Worm (Caenorhabditis elegans) whole organism, L4/young adult: Measurements from ENCODE around the gene trpp-11.

Source experiments
- W03F9.2 ChIP-seq: fragments of 150-350 bp; optimal IDR thresholded peaks from 2 replicates; lab custom pipeline; 2014; ENCODE audit warnings: missing biosample characterization, missing genetic modification characterization
- dao-5 ChIP-seq: sonication (generic microtip); optimal IDR thresholded peaks from 2 replicates; lab custom pipeline; 2016; ENCODE audit warnings: missing genotype, missing genetic modification characterization, moderate library complexity, missing compliant biosample characterization
- him-1 ChIP-seq: sonication (generic microtip); optimal IDR thresholded peaks from 2 replicates; lab custom pipeline; 2016; ENCODE audit warnings: missing genotype, missing genetic modification reagents, missing genetic modification characterization, missing compliant biosample characterization

The trpp-11 gene

ce11 chrIII:853859-854359 lies 59.0 kb downstream of the trpp-11 start, which contains the start of the genes rnp-5 and tag-51:
rnp-5 (minus strand) TSS chrIII:853909.
tag-51 (plus strand) TSS chrIII:854221.
- TF ChIP-seq dao-5 (tag; lab: Kevin White, UChicago) = no peak
- TF ChIP-seq him-1 (tag; lab: Kevin White, UChicago) = no peak
- TF ChIP-seq W03F9.2 (tag; lab: Kevin White, UChicago) = no peak

ce11 chrIII:856260-856659 lies 61.3 kb downstream of the trpp-11 start, which contains the start of gene K02F3.12:
K02F3.12 (plus strand) TSS chrIII:856560.
- TF ChIP-seq him-1 (tag; lab: Kevin White, UChicago) (no peak), dao-5 (tag; lab: Kevin White, UChicago) (no peak), W03F9.2 (tag; lab: Kevin White, UChicago) (no peak)

- TF ChIP-seq dao-5 (tag; lab: Kevin White, UChicago) (no peak), W03F9.2 (tag; lab: Kevin White, UChicago) (no peak), him-1 (tag; lab: Kevin White, UChicago) (no peak)
These were observed 62.0 kb downstream of the trpp-11 start for ce11 chrIII:856908-857307.
